Worm (Caenorhabditis elegans) whole organism, L4/young adult: ENCODE results near the gene T28F3.8.
"Not testable (repeated sequence)": the region's sequence is repeated elsewhere in the genome, so short reads cannot be mapped to it uniquely, and the experiment has no call there.

Experiments used
- W03F9.2 ChIP-seq: fragments of 150-350 bp; optimal IDR thresholded peaks from 2 replicates; lab custom pipeline; 2014; ENCODE audit warnings: missing biosample characterization, missing genetic modification characterization
- dao-5 ChIP-seq: sonication (generic microtip); optimal IDR thresholded peaks from 2 replicates; lab custom pipeline; 2016; ENCODE audit warnings: missing genotype, missing genetic modification characterization, moderate library complexity, missing compliant biosample characterization
- him-1 ChIP-seq: sonication (generic microtip); optimal IDR thresholded peaks from 2 replicates; lab custom pipeline; 2016; ENCODE audit warnings: missing genotype, missing genetic modification reagents, missing genetic modification characterization, missing compliant biosample characterization

Gene T28F3.8

ce11 chrIV:17307223-17307622 is at the start of gene T28F3.8:
Gene T28F3.8 (minus strand): TSS chrIV:17307323.
- not testable (repeated sequence) for TF ChIP-seq dao-5, W03F9.2, him-1 (tag; lab: Kevin White, UChicago)

ce11 chrIV:17351586-17351985 is 44.5 kb upstream of the T28F3.8 start, which contains the start of gene clec-199:
Gene clec-199 (plus strand): TSS chrIV:17351886.
- TF ChIP-seq dao-5 (tag; lab: Kevin White, UChicago) (no peak), W03F9.2 (tag; lab: Kevin White, UChicago) (no peak), him-1 (tag; lab: Kevin White, UChicago) (no peak)

ce11 chrIV:17346599-17347218 is 39.6 kb upstream of the T28F3.8 start, which contains the start of the genes clec-197 and clec-198:
Gene clec-197 (minus strand): TSS chrIV:17346699.
Gene clec-198 (plus strand): TSS chrIV:17347168.
- TF ChIP-seq him-1 (tag; lab: Kevin White, UChicago): no peak
- TF ChIP-seq dao-5 (tag; lab: Kevin White, UChicago): no peak
- no peak for TF ChIP-seq W03F9.2 (tag; lab: Kevin White, UChicago)

- TF ChIP-seq W03F9.2 (tag; lab: Kevin White, UChicago) (no peak), dao-5 (tag; lab: Kevin White, UChicago) (no peak)
Measured at ce11 chrIV:17343482-17343881, 36.4 kb upstream of the T28F3.8 start, which contains the start of gene C49C3.11. Gene C49C3.11 (plus strand): TSS chrIV:17343782.

- TF ChIP-seq dao-5 (tag; lab: Kevin White, UChicago) (no peak), him-1 (tag; lab: Kevin White, UChicago) (no peak), W03F9.2 (tag; lab: Kevin White, UChicago) (no peak)
Measured at ce11 chrIV:17342667-17343066, 35.5 kb upstream of the T28F3.8 start, which contains the start of gene C49C3.21. Gene C49C3.21 (plus strand): TSS chrIV:17342967.

ce11 chrIV:17342179-17342578 is 35.1 kb upstream of the T28F3.8 start, which contains the start of gene C49C3.9:
Gene C49C3.9 (minus strand): TSS chrIV:17342314.
- TF ChIP-seq him-1 (tag; lab: Kevin White, UChicago) (no peak), W03F9.2 (tag; lab: Kevin White, UChicago) (no peak), dao-5 (tag; lab: Kevin White, UChicago) (no peak)

ce11 chrIV:17341033-17341432 is 33.9 kb upstream of the T28F3.8 start:
- TF ChIP-seq him-1 (tag; lab: Kevin White, UChicago): no peak
- no peak for TF ChIP-seq dao-5 (tag; lab: Kevin White, UChicago)
- no peak for TF ChIP-seq W03F9.2 (tag; lab: Kevin White, UChicago)

- TF ChIP-seq him-1 (tag; lab: Kevin White, UChicago) (no peak), dao-5 (tag; lab: Kevin White, UChicago) (no peak), W03F9.2 (tag; lab: Kevin White, UChicago) (no peak)
Measured at ce11 chrIV:17338920-17339510, 31.9 kb upstream of the T28F3.8 start, which contains the start of gene C49C3.10. Gene C49C3.10 (minus strand): TSS chrIV:17338970.

ce11 chrIV:17335031-17335430 is 27.9 kb upstream of the T28F3.8 start, which contains the start of gene C49C3.8:
Gene C49C3.8 (plus strand): TSS chrIV:17335203.
- TF ChIP-seq dao-5 (tag; lab: Kevin White, UChicago) (no peak), him-1 (tag; lab: Kevin White, UChicago) (no peak), W03F9.2 (tag; lab: Kevin White, UChicago) (no peak)

- TF ChIP-seq him-1 (tag; lab: Kevin White, UChicago): no peak
- no peak for TF ChIP-seq W03F9.2 (tag; lab: Kevin White, UChicago)
- no peak for TF ChIP-seq dao-5 (tag; lab: Kevin White, UChicago)
Measured at ce11 chrIV:17333542-17334281, 26.6 kb upstream of the T28F3.8 start, which contains the start of gene C49C3.15. Gene C49C3.15 (plus strand): TSS chrIV:17334231.

ce11 chrIV:17332261-17332660 is 25.1 kb upstream of the T28F3.8 start, which contains the start of gene C49C3.7:
Gene C49C3.7 (plus strand): TSS chrIV:17332561.
- TF ChIP-seq dao-5 (tag; lab: Kevin White, UChicago): no peak
- no peak for TF ChIP-seq him-1 (tag; lab: Kevin White, UChicago)
- TF ChIP-seq W03F9.2 (tag; lab: Kevin White, UChicago): no peak

- TF ChIP-seq him-1 (tag; lab: Kevin White, UChicago) (no peak), dao-5 (tag; lab: Kevin White, UChicago) (no peak), W03F9.2 (tag; lab: Kevin White, UChicago) (no peak)
Measured at ce11 chrIV:17331100-17331577, 24.0 kb upstream of the T28F3.8 start, which contains the start of gene C49C3.6. Gene C49C3.6 (plus strand): TSS chrIV:17331527.
